Fruit fly (Drosophila melanogaster) whole organism, adult: Measurements from ENCODE around the gene CG7916.

Experiments used
- CG11617 ChIP-seq: fragments of 200-800 bp; sonication (Bioruptor generic); optimal IDR thresholded peaks from 2 replicates; lab custom pipeline; 2017; ENCODE audit warnings: mild to moderate bottlenecking, missing biosample characterization, missing genetic modification reagents, missing genetic modification characterization
- CG12768 ChIP-seq: fragments of 200-800 bp; sonication (Bioruptor generic); optimal IDR thresholded peaks from 2 replicates; lab custom pipeline; 2017; ENCODE audit warnings: missing biosample characterization, missing genetic modification characterization, mild to moderate bottlenecking, moderate library complexity, missing genetic modification reagents
- CG5204 ChIP-seq: fragments of 200-800 bp; sonication (Bioruptor generic); optimal IDR thresholded peaks from 2 replicates; lab custom pipeline; 2016; ENCODE audit warnings: missing biosample characterization, missing genetic modification characterization
- Clk ChIP-seq: fragments of 200-800 bp; sonication (Bioruptor generic); optimal IDR thresholded peaks from 2 replicates; lab custom pipeline; 2017; ENCODE audit warnings: missing biosample characterization, missing genetic modification characterization
- Crg-1 ChIP-seq: fragments of 200-800 bp; sonication (Bioruptor generic); optimal IDR thresholded peaks from 2 replicates; lab custom pipeline; 2016; ENCODE audit warnings: missing biosample characterization, missing genetic modification characterization
- Mnt ChIP-seq: fragments of 200-800 bp; sonication (Bioruptor generic); optimal IDR thresholded peaks from 2 replicates; lab custom pipeline; 2016; ENCODE audit warnings: missing biosample characterization, mild to moderate bottlenecking, missing genetic modification characterization

DNA sequence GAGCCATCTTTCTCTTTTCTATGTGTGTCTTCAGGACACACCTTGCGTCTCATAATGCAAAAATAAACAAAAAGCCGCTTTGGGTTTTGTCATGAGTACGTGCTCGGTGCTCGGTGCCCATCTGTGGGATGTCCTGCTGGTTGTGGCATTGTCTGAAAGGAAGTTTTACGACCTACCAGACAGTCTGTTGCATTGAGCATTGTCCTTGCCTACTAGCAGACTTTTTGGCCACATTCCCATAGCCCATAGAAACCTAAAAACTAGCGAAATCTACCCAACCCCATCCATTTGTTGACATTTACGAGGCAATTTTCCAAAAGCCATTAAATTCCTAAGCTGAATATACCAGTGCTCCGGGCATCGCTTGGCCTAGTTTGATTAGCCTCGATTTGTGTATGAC lies 4.5 kb downstream of the CG7916 start:
- TF ChIP-seq Clk (GFP tag; lab: Kevin White, UChicago) (no peak), CG5204 (no peak), Mnt (no peak), Crg-1 (GFP tag; lab: Kevin White, UChicago) (no peak), CG11617 (no peak), CG12768 (GFP tag; lab: Kevin White, UChicago) (no peak)
